Fruit fly (Drosophila melanogaster): ENCODE measurements around the gene CG9459.

The CG9459 gene

dm6 chr3R:9784341-9785062 is 33.7 kb downstream of the CG9459 start, which contains the start of the genes MtnA and CG8500 (continued):
- TF ChIP-seq scrt (GFP tag; optimal IDR thresholded peaks at IDR 0.05) = no peak
- no peak for TF ChIP-seq Mad (GFP tag; optimal IDR thresholded peaks at IDR 0.05)
- no peak for TF ChIP-seq Hmx (GFP tag; optimal IDR thresholded peaks at IDR 0.05)
- no peak for TF ChIP-seq Optix (GFP tag; IDR thresholded peaks at IDR 0.05)
- TF ChIP-seq Meics (GFP tag; optimal IDR thresholded peaks at IDR 0.05) = no peak
- no peak for TF ChIP-seq Dfd (GFP tag; optimal IDR thresholded peaks at IDR 0.05)
- peak; percentile 100 for TF ChIP-seq MTF-1 (GFP tag; optimal IDR thresholded peaks at IDR 0.05; ENCODE audit: borderline replicate concordance)
- TF ChIP-seq Rfx (GFP tag; IDR thresholded peaks at IDR 0.05) = no peak
- no peak for TF ChIP-seq CG2678 (tag; optimal IDR thresholded peaks at IDR 0.05)
- TF ChIP-seq NC2α (GFP tag; optimal IDR thresholded peaks at IDR 0.05) = no peak
- TF ChIP-seq Dip3 (GFP tag; optimal IDR thresholded peaks at IDR 0.05) = no peak
- no peak for TF ChIP-seq CG12744 (GFP tag; optimal IDR thresholded peaks at IDR 0.05)
- TF ChIP-seq HLH54F (GFP tag; optimal IDR thresholded peaks at IDR 0.05) = no peak
- no peak for TF ChIP-seq Sox102F (GFP tag; optimal IDR thresholded peaks at IDR 0.05)
- no peak for TF ChIP-seq Hsf (GFP tag; optimal IDR thresholded peaks at IDR 0.05)
- no peak for TF ChIP-seq CG11247 (GFP tag; IDR thresholded peaks at IDR 0.05)
- TF ChIP-seq CG3838 (GFP tag; optimal IDR thresholded peaks at IDR 0.05) = no peak
- no peak for TF ChIP-seq CG2889 (GFP tag; IDR thresholded peaks at IDR 0.05)
- no peak for TF ChIP-seq CG13624 (GFP tag; optimal IDR thresholded peaks at IDR 0.05)
- TF ChIP-seq ab (GFP tag; optimal IDR thresholded peaks at IDR 0.05) = no peak
- TF ChIP-seq Sry-β (GFP tag; optimal IDR thresholded peaks at IDR 0.05) = no peak
- no peak for TF ChIP-seq Sry-δ (GFP tag; optimal IDR thresholded peaks at IDR 0.05)
- TF ChIP-seq Dbx (GFP tag; IDR thresholded peaks at IDR 0.05) = no peak
- no peak for TF ChIP-seq fu2 (GFP tag; optimal IDR thresholded peaks at IDR 0.05)
- TF ChIP-seq HmgD (GFP tag; optimal IDR thresholded peaks at IDR 0.05) = no peak
- TF ChIP-seq CHES-1-like (GFP tag; optimal IDR thresholded peaks at IDR 0.05) = no peak
- TF ChIP-seq CG10274 (GFP tag; optimal IDR thresholded peaks at IDR 0.05) = no peak
- no peak for TF ChIP-seq Xrp1 (GFP tag; IDR thresholded peaks at IDR 0.05)
- no peak for TF ChIP-seq so (GFP tag; IDR thresholded peaks at IDR 0.05)
- TF ChIP-seq CG13775 (GFP tag; optimal IDR thresholded peaks at IDR 0.05) = no peak
- TF ChIP-seq NfI (GFP tag; optimal IDR thresholded peaks at IDR 0.05) = no peak
- TF ChIP-seq crp (GFP tag; optimal IDR thresholded peaks at IDR 0.05) = no peak
- no peak for TF ChIP-seq CG1792 (GFP tag; optimal IDR thresholded peaks at IDR 0.05)
- no peak for TF ChIP-seq CG4707 (GFP tag; optimal IDR thresholded peaks at IDR 0.05)
- no peak for TF ChIP-seq Usf (GFP tag; optimal IDR thresholded peaks at IDR 0.05)
- no peak for TF ChIP-seq CG13424 (tag; optimal IDR thresholded peaks at IDR 0.05)
- no peak for TF ChIP-seq CG5180 (GFP tag; optimal IDR thresholded peaks at IDR 0.05)
- no peak for TF ChIP-seq cg (GFP tag; optimal IDR thresholded peaks at IDR 0.05)
- 0 out of 2 replicates have a peak, but pooled peaks have one; percentile 28 for TF ChIP-seq Dref (GFP tag; IDR thresholded peaks at IDR 0.05)
- no peak for TF ChIP-seq salm (tag; optimal IDR thresholded peaks at IDR 0.05)
- no peak for TF ChIP-seq wdn (GFP tag; IDR thresholded peaks at IDR 0.05)
- TF ChIP-seq CG10462 (GFP tag; optimal IDR thresholded peaks at IDR 0.05) = no peak
- no peak for TF ChIP-seq Elba2 (GFP tag; optimal IDR thresholded peaks at IDR 0.05)
- TF ChIP-seq CG9437 (GFP tag; optimal IDR thresholded peaks at IDR 0.05) = no peak
- TF ChIP-seq CG18764 (GFP tag; optimal IDR thresholded peaks at IDR 0.05) = no peak
- TF ChIP-seq CG12155 (GFP tag; optimal IDR thresholded peaks at IDR 0.05) = peak; percentile 20
- no peak for TF ChIP-seq Dip2 (GFP tag; IDR thresholded peaks at IDR 0.05)
- TF ChIP-seq TFAM (GFP tag; optimal IDR thresholded peaks at IDR 0.05) = no peak
- peak; percentile 54; the same call in 1 of the 2 replicates for TF ChIP-seq Bgb (GFP tag; IDR thresholded peaks at IDR 0.05; ENCODE audit: partially characterized antibody)
- no peak for TF ChIP-seq fru (optimal IDR thresholded peaks at IDR 0.05)
- no peak for TF ChIP-seq bsh (GFP tag; optimal IDR thresholded peaks at IDR 0.05)

All from whole organism, embryonic.